Worm (Caenorhabditis elegans) whole organism, L4/young adult: Measurements from ENCODE around the gene F46B3.14.

ENCODE experiments used
- W03F9.2 ChIP-seq: fragments of 150-350 bp; optimal IDR thresholded peaks from 2 replicates; lab custom pipeline; 2014; ENCODE audit warnings: missing biosample characterization, missing genetic modification characterization
- dao-5 ChIP-seq: sonication (generic microtip); optimal IDR thresholded peaks from 2 replicates; lab custom pipeline; 2016; ENCODE audit warnings: missing genotype, missing genetic modification characterization, moderate library complexity, missing compliant biosample characterization
- him-1 ChIP-seq: sonication (generic microtip); optimal IDR thresholded peaks from 2 replicates; lab custom pipeline; 2016; ENCODE audit warnings: missing genotype, missing genetic modification reagents, missing genetic modification characterization, missing compliant biosample characterization

DNA sequence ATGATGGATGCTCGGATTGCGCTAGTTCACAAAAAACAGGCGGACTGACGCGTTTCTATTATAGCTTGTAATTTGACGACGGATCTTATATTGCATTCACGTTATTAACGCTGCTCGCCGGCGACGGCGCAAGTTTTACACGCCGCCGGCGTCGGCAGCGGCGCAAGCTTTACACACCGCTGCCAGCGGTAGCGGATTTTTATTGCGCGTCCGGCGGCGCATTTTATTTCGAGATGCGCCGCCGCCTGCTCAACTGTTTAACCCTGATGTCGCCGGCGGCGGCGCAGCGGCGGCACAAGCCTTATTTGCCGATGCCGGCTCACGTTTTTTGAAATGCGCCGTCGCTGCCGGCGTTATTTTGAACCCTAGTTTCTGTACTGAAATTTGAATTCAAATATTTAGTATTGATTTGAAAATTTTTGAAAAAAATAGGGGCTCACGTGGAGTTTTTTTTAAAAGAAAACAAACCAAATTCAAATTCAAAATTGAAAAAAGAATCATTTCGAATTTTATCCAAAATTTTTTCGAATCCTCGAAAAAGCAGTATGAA, 26.5 kb downstream of the F46B3.14 start, which contains the start of gene ttr-57:
- TF ChIP-seq dao-5 (tag; lab: Kevin White, UChicago): no peak
- TF ChIP-seq W03F9.2 (tag; lab: Kevin White, UChicago): no peak
- TF ChIP-seq him-1 (tag; lab: Kevin White, UChicago): no peak
